Worm (Caenorhabditis elegans) whole organism, L2 larva: ENCODE measurements around the gene nol-56.

Experiments
- F13H6.1 ChIP-seq: sonication (generic microtip); optimal IDR thresholded peaks from 2 replicates; lab custom pipeline; 2016; ENCODE audit warnings: missing genetic modification characterization, missing compliant biosample characterization
- aly-2 ChIP-seq: fragments of 150-350 bp; optimal IDR thresholded peaks from 2 replicates; lab custom pipeline; 2014; ENCODE audit warnings: missing biosample characterization, missing genetic modification characterization
- lin-11 ChIP-seq: fragments of 150-350 bp; sonication (generic microtip); optimal IDR thresholded peaks from 2 replicates; lab custom pipeline; 2014; ENCODE audit warnings: missing biosample characterization, missing genetic modification characterization, inconsistent platforms, mixed read lengths
- nhr-237 ChIP-seq: fragments of 150-350 bp; optimal IDR thresholded peaks from 2 replicates; lab custom pipeline; 2014; ENCODE audit warnings: missing biosample characterization, missing genetic modification characterization
- nhr-25 ChIP-seq: fragments of 150-350 bp; sonication (generic microtip); optimal IDR thresholded peaks from 3 replicates; lab custom pipeline; 2014; ENCODE audit warnings: missing biosample characterization, missing genetic modification characterization
- peb-1 ChIP-seq: fragments of 150-350 bp; optimal IDR thresholded peaks from 2 replicates; lab custom pipeline; 2014; ENCODE audit warnings: missing biosample characterization, missing genetic modification characterization
- zag-1 ChIP-seq: fragments of 150-350 bp; optimal IDR thresholded peaks from 2 replicates; lab custom pipeline; 2014; ENCODE audit warnings: missing biosample characterization, missing genetic modification characterization

ce11 chrV:10379293-10379692, 26.5 kb upstream of the nol-56 start, which contains the start of gene AC3.12:
- TF ChIP-seq aly-2 (no peak), lin-11 (tag; lab: Kevin White, UChicago) (no peak), nhr-25 (tag; lab: Kevin White, UChicago) (no peak), zag-1 (no peak), F13H6.1 (no peak), nhr-237 (tag; lab: Kevin White, UChicago) (no peak), peb-1 (tag; lab: Kevin White, UChicago) (no peak)
